Fruit fly (Drosophila melanogaster): ENCODE data around the gene Tap42.

Tap42 gene

DNA sequence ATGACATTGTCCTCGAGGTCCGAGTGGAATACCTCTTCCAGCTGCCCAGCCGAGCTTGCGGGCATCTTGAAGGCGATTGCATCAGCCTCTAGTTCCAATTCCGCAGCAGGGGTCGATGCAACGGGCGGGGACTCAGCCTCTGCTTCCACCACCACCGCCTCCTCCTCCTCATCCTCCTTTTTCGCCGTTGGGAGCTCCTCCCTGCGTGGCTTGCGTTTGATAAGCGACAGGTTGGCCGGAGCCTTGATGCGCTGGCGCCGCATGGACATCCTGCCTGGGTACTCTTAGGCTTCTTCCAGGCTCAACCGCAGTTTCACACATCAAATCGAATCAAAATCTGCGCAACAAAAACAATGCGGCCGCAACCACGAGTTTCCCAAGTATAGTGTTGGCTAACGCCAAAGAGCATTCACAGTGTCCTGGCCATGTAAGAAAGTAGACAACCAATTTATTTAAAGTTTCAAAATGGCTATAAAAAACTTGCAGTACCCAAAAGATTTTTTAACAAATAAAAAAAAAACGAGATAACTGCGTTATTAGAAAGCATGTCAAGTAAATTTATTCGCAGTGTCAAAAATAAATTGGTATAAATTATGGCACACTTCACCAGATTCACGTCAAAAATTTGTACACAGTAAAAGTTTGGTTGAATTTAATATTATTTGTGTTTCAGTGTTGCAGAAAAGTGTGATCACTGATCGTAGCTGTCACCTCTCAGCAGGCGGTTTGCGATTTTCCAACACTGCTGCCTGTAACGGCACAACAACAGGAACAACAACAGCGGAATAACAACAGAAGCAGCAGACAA, 6.2 kb downstream of the Tap42 start, which contains the start of the genes Bdp1 and CG6565 (continued):
- TF ChIP-seq CG17361 (GFP tag; IDR thresholded peaks at IDR 0.05): peak; percentile 99
- TF ChIP-seq disco-r (GFP tag; optimal IDR thresholded peaks at IDR 0.05): peak; percentile 98
- TF ChIP-seq CG4854 (GFP tag; optimal IDR thresholded peaks at IDR 0.05): peak; percentile 97
- TF ChIP-seq fu2 (GFP tag; optimal IDR thresholded peaks at IDR 0.05): peak; percentile 99
- TF ChIP-seq crp (GFP tag; optimal IDR thresholded peaks at IDR 0.05): peak; percentile 8 to 76
- TF ChIP-seq Hr3 (GFP tag; optimal IDR thresholded peaks at IDR 0.05): peak; percentile 99
- TF ChIP-seq CG14860 (GFP tag; IDR thresholded peaks at IDR 0.05; ENCODE audit: partially characterized antibody): no peak
- peak; percentile 86 for TF ChIP-seq D19A (tag; optimal IDR thresholded peaks at IDR 0.05)
- TF ChIP-seq CrebB (tag; optimal IDR thresholded peaks at IDR 0.05): peak; percentile 88
- TF ChIP-seq maf-S (GFP tag; optimal IDR thresholded peaks at IDR 0.05): peak; percentile 98
- TF ChIP-seq Bgb (GFP tag; IDR thresholded peaks at IDR 0.05; ENCODE audit: partially characterized antibody): 0 out of 2 replicates have a peak, but pooled peaks have one; percentile 19
- TF ChIP-seq NfI (GFP tag; optimal IDR thresholded peaks at IDR 0.05): peak; percentile 97
- peak; percentile 98 to 99 for TF ChIP-seq chif (GFP tag; optimal IDR thresholded peaks at IDR 0.05)
- peak; percentile 84 for TF ChIP-seq Lim3 (GFP tag; IDR thresholded peaks at IDR 0.05)
- peak; percentile 97 for TF ChIP-seq CG18619 (GFP tag; optimal IDR thresholded peaks at IDR 0.05)
- no peak for TF ChIP-seq pan (optimal IDR thresholded peaks at IDR 0.05)
- peak in 1 of 2 experiments; percentile 92 for TF ChIP-seq pan (GFP tag; optimal IDR thresholded peaks at IDR 0.05 in 1 of 2, IDR thresholded peaks at IDR 0.05 in 1 of 2)
- peak; percentile 98 for TF ChIP-seq CG1647 (GFP tag; optimal IDR thresholded peaks at IDR 0.05)
- TF ChIP-seq CG6683 (GFP tag; optimal IDR thresholded peaks at IDR 0.05): peak; percentile 86
- TF ChIP-seq salm (tag; optimal IDR thresholded peaks at IDR 0.05): peak; percentile 88
- TF ChIP-seq fru (optimal IDR thresholded peaks at IDR 0.05): no peak
- peak; percentile 90 for TF ChIP-seq CG6654 (GFP tag; optimal IDR thresholded peaks at IDR 0.05)
- peak; percentile 82 for TF ChIP-seq Nf-YB (GFP tag; optimal IDR thresholded peaks at IDR 0.05)
- peak; percentile 80 for TF ChIP-seq nom (GFP tag; optimal IDR thresholded peaks at IDR 0.05)
- TF ChIP-seq trem (tag; optimal IDR thresholded peaks at IDR 0.05): peak; percentile 78
- TF ChIP-seq ac (GFP tag; optimal IDR thresholded peaks at IDR 0.05): peak; percentile 84
- TF ChIP-seq repo (GFP tag; optimal IDR thresholded peaks at IDR 0.05): peak; percentile 96
- peak; percentile 98 for TF ChIP-seq CG33213 (GFP tag; optimal IDR thresholded peaks at IDR 0.05)
- peak; percentile 80 for TF ChIP-seq Nf-YA (GFP tag; IDR thresholded peaks at IDR 0.05)
- peak; percentile 85 for TF ChIP-seq Sry-δ (GFP tag; optimal IDR thresholded peaks at IDR 0.05)
- TF ChIP-seq CG6791 (GFP tag; IDR thresholded peaks at IDR 0.05; ENCODE audit: partially characterized antibody): no peak
- peak; percentile 95 for TF ChIP-seq sug (tag; optimal IDR thresholded peaks at IDR 0.05)
- no peak for TF ChIP-seq mld (GFP tag; IDR thresholded peaks at IDR 0.05; ENCODE audit: partially characterized antibody)
- TF ChIP-seq cad (GFP tag; optimal IDR thresholded peaks at IDR 0.05): no peak
- peak; percentile 98 for TF ChIP-seq Sox102F (GFP tag; optimal IDR thresholded peaks at IDR 0.05)
- TF ChIP-seq rib (GFP tag; IDR thresholded peaks at IDR 0.05): peak; percentile 96
- TF ChIP-seq CG8478 (optimal IDR thresholded peaks at IDR 0.05): no peak
- peak; percentile 97 for TF ChIP-seq CG9817 (tag; optimal IDR thresholded peaks at IDR 0.05)
- TF ChIP-seq CG14710 (tag; optimal IDR thresholded peaks at IDR 0.05): peak; percentile 98
- peak; percentile 99 for TF ChIP-seq lilli (GFP tag; optimal IDR thresholded peaks at IDR 0.05)
- TF ChIP-seq pros (GFP tag; optimal IDR thresholded peaks at IDR 0.05): peak; percentile 45
- TF ChIP-seq CG3065 (GFP tag; optimal IDR thresholded peaks at IDR 0.05): peak; percentile 96
- TF ChIP-seq CG11247 (GFP tag; IDR thresholded peaks at IDR 0.05): peak; percentile 91
- TF ChIP-seq Camta (GFP tag; optimal IDR thresholded peaks at IDR 0.05): peak; percentile 99
- TF ChIP-seq dm (GFP tag; optimal IDR thresholded peaks at IDR 0.05): peak; percentile 99
- peak; percentile 95 for TF ChIP-seq CG13296 (GFP tag; optimal IDR thresholded peaks at IDR 0.05)
- peak; percentile 94 for TF ChIP-seq crol (GFP tag; IDR thresholded peaks at IDR 0.05)
- TF ChIP-seq Antp (GFP tag; optimal IDR thresholded peaks at IDR 0.05): peak; percentile 98
- peak; percentile 92 for TF ChIP-seq cwo (GFP tag; optimal IDR thresholded peaks at IDR 0.05)
